Worm (Caenorhabditis elegans) whole organism, early embryonic: ENCODE data around the gene ZK1073.1.

Experiments
- B0310.2 ChIP-seq: sonication (generic microtip); optimal IDR thresholded peaks from 2 replicates; lab custom pipeline; 2016; ENCODE audit warnings: mild to moderate bottlenecking, missing genetic modification characterization, missing compliant biosample characterization
- F13C5.2 ChIP-seq: sonication (generic microtip); optimal IDR thresholded peaks from 2 replicates; lab custom pipeline; 2017; ENCODE audit warnings: mild to moderate bottlenecking, missing genetic modification characterization, inconsistent platforms, missing compliant biosample characterization
- aly-1 ChIP-seq: sonication (generic microtip); optimal IDR thresholded peaks from 2 replicates; lab custom pipeline; 2016; ENCODE audit warnings: missing genetic modification characterization, missing compliant biosample characterization
- ama-1 ChIP-seq: fragments of 150-350 bp; optimal IDR thresholded peaks from 2 replicates; lab custom pipeline; 2014
- ceh-13 ChIP-seq: fragments of 200-800 bp; sonication (Bioruptor generic); optimal IDR thresholded peaks from 2 replicates; lab custom pipeline; 2018; ENCODE audit warnings: mild to moderate bottlenecking, missing genetic modification characterization, missing compliant biosample characterization
- ceh-36 ChIP-seq: sonication (generic microtip); optimal IDR thresholded peaks from 2 replicates; lab custom pipeline; 2016; ENCODE audit warnings: missing genetic modification characterization, inconsistent platforms, missing compliant biosample characterization
- ets-7 ChIP-seq: sonication (generic microtip); optimal IDR thresholded peaks from 2 replicates; lab custom pipeline; 2016; ENCODE audit warnings: missing genotype, missing genetic modification characterization, missing compliant biosample characterization
- flt-1 ChIP-seq: fragments of 200-800 bp; sonication (Bioruptor generic); IDR thresholded peaks from 2 replicates; pipeline ENCODE4 v1.3.6; 2022; ENCODE audit warnings: missing genetic modification characterization, missing compliant biosample characterization
- hmbx-1 ChIP-seq: sonication (generic microtip); optimal IDR thresholded peaks from 2 replicates; lab custom pipeline; 2016; ENCODE audit warnings: mild to moderate bottlenecking, missing genetic modification characterization, missing compliant biosample characterization
- hmg-4 ChIP-seq: fragments of 200-800 bp; sonication (Bioruptor generic); optimal IDR thresholded peaks from 2 replicates; lab custom pipeline; 2018; ENCODE audit warnings: mild to moderate bottlenecking, missing genetic modification characterization, missing compliant biosample characterization
- hnd-1 ChIP-seq: sonication (generic microtip); optimal IDR thresholded peaks from 2 replicates; lab custom pipeline; 2016; ENCODE audit warnings: missing genetic modification characterization, missing compliant biosample characterization
- pes-1 ChIP-seq: fragments of 200-800 bp; sonication (Bioruptor generic); IDR thresholded peaks from 2 replicates; pipeline ENCODE4 v1.3.6; 2022; ENCODE audit warnings: missing genetic modification reagents, missing genetic modification characterization, missing compliant biosample characterization
- scrt-1 ChIP-seq: fragments of 200-800 bp; sonication (Bioruptor generic); IDR thresholded peaks from 2 replicates; pipeline ENCODE4 v1.3.6; 2022; ENCODE audit warnings: missing genetic modification characterization, missing compliant biosample characterization
- sea-1 ChIP-seq: fragments of 200-800 bp; sonication (Bioruptor generic); conservative IDR thresholded peaks from 2 replicates; pipeline ENCODE4 v1.3.6; 2022; ENCODE audit warnings: missing genetic modification characterization, missing compliant biosample characterization
- tbx-11 ChIP-seq: fragments of 200-800 bp; sonication (Bioruptor generic); IDR thresholded peaks from 2 replicates; pipeline ENCODE4 v1.3.6; 2022; ENCODE audit warnings: missing genetic modification characterization, missing compliant biosample characterization
- tbx-37 ChIP-seq: fragments of 200-800 bp; sonication (Bioruptor generic); conservative IDR thresholded peaks from 2 replicates; pipeline ENCODE4 v1.3.6; 2022; ENCODE audit warnings: missing genetic modification reagents, missing genetic modification characterization, missing compliant biosample characterization
- tra-4 ChIP-seq: sonication (generic microtip); optimal IDR thresholded peaks from 2 replicates; lab custom pipeline; 2017; ENCODE audit warnings: missing genetic modification characterization, missing compliant biosample characterization

Gene ZK1073.1

ce11 chrX:16112923-16113322 lies 15.7 kb downstream of the ZK1073.1 start:
- no peak for TF ChIP-seq aly-1 (tag; lab: Kevin White, UChicago)
- TF ChIP-seq scrt-1 (GFP tag; lab: Robert Waterston, UW), result no peak
- no peak for TF ChIP-seq pes-1 (GFP tag; lab: Robert Waterston, UW)
- no peak for TF ChIP-seq sea-1 (GFP tag; lab: Robert Waterston, UW)
- no peak for TF ChIP-seq B0310.2 (tag; lab: Kevin White, UChicago)
- TF ChIP-seq tbx-11 (GFP tag; lab: Robert Waterston, UW), result no peak
- no peak for TF ChIP-seq tbx-37 (GFP tag; lab: Robert Waterston, UW)
- TF ChIP-seq ceh-36 (tag; lab: Kevin White, UChicago), result no peak
- TF ChIP-seq hmbx-1 (tag; lab: Kevin White, UChicago), result no peak
- no peak for TF ChIP-seq tra-4
- TF ChIP-seq hnd-1 (tag; lab: Kevin White, UChicago), result no peak
- TF ChIP-seq ets-7 (tag; lab: Kevin White, UChicago), result no peak
- no peak for TF ChIP-seq flt-1 (GFP tag; lab: Robert Waterston, UW)
- no peak for TF ChIP-seq F13C5.2
- no peak for TF ChIP-seq ama-1 (lab: Kevin White, UChicago)

- TF ChIP-seq tbx-37 (GFP tag; lab: Robert Waterston, UW), result no peak
- no peak for TF ChIP-seq hmbx-1 (tag; lab: Kevin White, UChicago)
- TF ChIP-seq aly-1 (tag; lab: Kevin White, UChicago), result no peak
- no peak for TF ChIP-seq ceh-36 (tag; lab: Kevin White, UChicago)
- no peak for TF ChIP-seq ets-7 (tag; lab: Kevin White, UChicago)
- TF ChIP-seq hnd-1 (tag; lab: Kevin White, UChicago), result no peak
- no peak for TF ChIP-seq tra-4
- TF ChIP-seq hmg-4, result no peak
- no peak for TF ChIP-seq tbx-11 (GFP tag; lab: Robert Waterston, UW)
- no peak for TF ChIP-seq flt-1 (GFP tag; lab: Robert Waterston, UW)
- TF ChIP-seq F13C5.2, result no peak
- TF ChIP-seq pes-1 (GFP tag; lab: Robert Waterston, UW), result no peak
- TF ChIP-seq scrt-1 (GFP tag; lab: Robert Waterston, UW), result no peak
- TF ChIP-seq ceh-13 (GFP tag; lab: Kevin White, UChicago), result no peak
- TF ChIP-seq B0310.2 (tag; lab: Kevin White, UChicago), result no peak
- no peak for TF ChIP-seq ama-1 (lab: Kevin White, UChicago)
- TF ChIP-seq sea-1 (GFP tag; lab: Robert Waterston, UW), result no peak
These were observed 22.8 kb downstream of the ZK1073.1 start for ce11 chrX:16105863-16106262.

ce11 chrX:16103396-16103795 lies 25.3 kb downstream of the ZK1073.1 start, which contains the start of gene ZK1073.2:
ZK1073.2 (plus strand) TSS chrX:16103696.
- TF ChIP-seq scrt-1 (GFP tag; lab: Robert Waterston, UW), result no peak
- TF ChIP-seq ama-1 (lab: Kevin White, UChicago), result no peak
- TF ChIP-seq F13C5.2, result no peak
- no peak for TF ChIP-seq hmg-4
- no peak for TF ChIP-seq pes-1 (GFP tag; lab: Robert Waterston, UW)
- TF ChIP-seq hmbx-1 (tag; lab: Kevin White, UChicago), result no peak
- no peak for TF ChIP-seq B0310.2 (tag; lab: Kevin White, UChicago)
- TF ChIP-seq aly-1 (tag; lab: Kevin White, UChicago), result no peak
- no peak for TF ChIP-seq tbx-37 (GFP tag; lab: Robert Waterston, UW)
- TF ChIP-seq sea-1 (GFP tag; lab: Robert Waterston, UW), result no peak
- no peak for TF ChIP-seq hnd-1 (tag; lab: Kevin White, UChicago)
- TF ChIP-seq tra-4, result no peak
- TF ChIP-seq ets-7 (tag; lab: Kevin White, UChicago), result no peak
- TF ChIP-seq flt-1 (GFP tag; lab: Robert Waterston, UW), result no peak
- no peak for TF ChIP-seq ceh-36 (tag; lab: Kevin White, UChicago)
- TF ChIP-seq tbx-11 (GFP tag; lab: Robert Waterston, UW), result no peak
- no peak for TF ChIP-seq ceh-13 (GFP tag; lab: Kevin White, UChicago)

ce11 chrX:16099251-16099650 lies 29.4 kb downstream of the ZK1073.1 start:
- TF ChIP-seq hmbx-1 (tag; lab: Kevin White, UChicago) (no peak), ceh-36 (tag; lab: Kevin White, UChicago) (no peak), ama-1 (lab: Kevin White, UChicago) (no peak), sea-1 (GFP tag; lab: Robert Waterston, UW) (no peak), hnd-1 (tag; lab: Kevin White, UChicago) (no peak), F13C5.2 (no peak), tra-4 (no peak), tbx-11 (GFP tag; lab: Robert Waterston, UW) (no peak)

- TF ChIP-seq ama-1 (lab: Kevin White, UChicago) (no peak), tra-4 (no peak), F13C5.2 (no peak), hmbx-1 (tag; lab: Kevin White, UChicago) (no peak), pes-1 (GFP tag; lab: Robert Waterston, UW) (no peak), aly-1 (tag; lab: Kevin White, UChicago) (no peak), ets-7 (tag; lab: Kevin White, UChicago) (no peak), sea-1 (GFP tag; lab: Robert Waterston, UW) (no peak), tbx-11 (GFP tag; lab: Robert Waterston, UW) (no peak), ceh-13 (GFP tag; lab: Kevin White, UChicago) (no peak), hnd-1 (tag; lab: Kevin White, UChicago) (no peak), flt-1 (GFP tag; lab: Robert Waterston, UW) (no peak), scrt-1 (GFP tag; lab: Robert Waterston, UW) (no peak), ceh-36 (tag; lab: Kevin White, UChicago) (no peak), B0310.2 (tag; lab: Kevin White, UChicago) (no peak), hmg-4 (no peak), tbx-37 (GFP tag; lab: Robert Waterston, UW) (no peak)
These were observed 30.5 kb downstream of the ZK1073.1 start for ce11 chrX:16098104-16098638.

ce11 chrX:16094370-16094769 lies 34.3 kb downstream of the ZK1073.1 start, which contains the start of gene C30F2.5:
C30F2.5 (plus strand) TSS chrX:16094670.
- no peak for TF ChIP-seq ama-1 (lab: Kevin White, UChicago)
- TF ChIP-seq ceh-36 (tag; lab: Kevin White, UChicago), result no peak
- no peak for TF ChIP-seq tbx-37 (GFP tag; lab: Robert Waterston, UW)
- no peak for TF ChIP-seq flt-1 (GFP tag; lab: Robert Waterston, UW)
